Worm (Caenorhabditis elegans) whole organism, L1 larva: ENCODE measurements around the gene ndx-3.
A peak's percentile ranks its signal among the peaks of the same experiment; 100 is the strongest.

Source experiments
- elt-3 ChIP-seq, 6 experiments: fragments of 150-350 bp in 1 of 6; sonication (generic microtip); optimal IDR thresholded peaks; 2 replicates each; lab custom pipeline; 2017 to 2018; ENCODE audit warnings: missing biosample characterization in 6 of 6, missing genetic modification characterization in 6 of 6, inconsistent platforms in 1 of 6
- jun-1 ChIP-seq: fragments of 150-350 bp; optimal IDR thresholded peaks from 2 replicates; lab custom pipeline; 2014; ENCODE audit warnings: missing biosample characterization, missing genetic modification reagents, missing genetic modification characterization
- mab-9 ChIP-seq: fragments of 200-800 bp; sonication (Bioruptor generic); IDR thresholded peaks from 2 replicates; pipeline ENCODE4 v1.3.6; 2022; ENCODE audit warnings: missing genetic modification reagents, missing genetic modification characterization, missing compliant biosample characterization
- snpc-4 ChIP-seq: fragments of 150-350 bp; optimal IDR thresholded peaks from 2 replicates; lab custom pipeline; 2014; ENCODE audit warnings: missing biosample characterization, missing genetic modification characterization
- unc-62 ChIP-seq: fragments of 150-350 bp; optimal IDR thresholded peaks from 2 replicates; lab custom pipeline; 2014; ENCODE audit warnings: missing biosample characterization, missing genetic modification reagents, missing genetic modification characterization
- ztf-11 ChIP-seq, 2 experiments: sonication (generic microtip); optimal IDR thresholded peaks; 2 replicates each; lab custom pipeline; 2016 to 2017; ENCODE audit warnings: missing genetic modification characterization in 2 of 2, missing biosample characterization in 1 of 2, missing compliant biosample characterization in 1 of 2

- TF ChIP-seq unc-62 (no peak), elt-3 (tag; optimal IDR thresholded peaks at IDR 0.05; lab: Kevin White, UChicago) (peak in 2 of 6 experiments; percentile 12 to 50), jun-1 (no peak), mab-9 (GFP tag; lab: Robert Waterston, UW) (no peak), snpc-4 (tag; lab: Kevin White, UChicago) (no peak), ztf-11 (tag; optimal IDR thresholded peaks at IDR 0.05; lab: Kevin White, UChicago) (no peak)
Measured at ce11 chrII:4942397-4942796, 11.0 kb upstream of the ndx-3 start.
